Worm (Caenorhabditis elegans): ENCODE results near the gene tomm-22.
"Not testable (repeated sequence)": the region's sequence is repeated elsewhere in the genome, so short reads cannot be mapped to it uniquely, and the experiment has no call there.

Gene tomm-22

ce11 chrII:456371-456770 is 13.9 kb downstream of the tomm-22 start:
- TF ChIP-seq unc-62 (GFP tag; optimal IDR thresholded peaks at IDR 0.05), result no peak

ce11 chrII:454646-455045 is 15.6 kb downstream of the tomm-22 start, which contains the start of gene W10D9.1:
Gene W10D9.1 (plus strand): TSS chrII:454946.
- TF ChIP-seq unc-62 (GFP tag; optimal IDR thresholded peaks at IDR 0.05), result not testable (repeated sequence)

- TF ChIP-seq unc-62 (GFP tag; optimal IDR thresholded peaks at IDR 0.05), result not testable (repeated sequence)
These were observed 29.2 kb downstream of the tomm-22 start, which contains the start of gene C24H12.1 for ce11 chrII:441102-441501. Gene C24H12.1 (plus strand): TSS chrII:441402.

- TF ChIP-seq unc-62 (GFP tag; optimal IDR thresholded peaks at IDR 0.05), result no peak
These were observed 33.0 kb downstream of the tomm-22 start for ce11 chrII:437279-437678.

- no peak for TF ChIP-seq unc-62 (GFP tag; optimal IDR thresholded peaks at IDR 0.05)
These were observed 47.2 kb downstream of the tomm-22 start, which contains the start of gene C24H12.8 for ce11 chrII:423086-423485. Gene C24H12.8 (minus strand): TSS chrII:423186.

ce11 chrII:418782-419181 is 51.5 kb downstream of the tomm-22 start, which contains the start of gene C24H12.6:
Gene C24H12.6 (minus strand): TSS chrII:418882.
- no peak for TF ChIP-seq unc-62 (GFP tag; optimal IDR thresholded peaks at IDR 0.05)
